Worm (Caenorhabditis elegans) whole organism, L4 larva: ENCODE data around the gene C56C10.7.

ENCODE experiments used
- D1046.2 ChIP-seq: fragments of 200-800 bp; sonication (Bioruptor generic); IDR thresholded peaks from 2 replicates; pipeline ENCODE4 v1.3.6; 2022; ENCODE audit warnings: missing genetic modification characterization, missing compliant biosample characterization
- F26F4.8 ChIP-seq: fragments of 200-800 bp; sonication (Bioruptor generic); conservative IDR thresholded peaks from 2 replicates; pipeline ENCODE4 v1.3.6; 2022; ENCODE audit warnings: missing genetic modification characterization, missing compliant biosample characterization
- R02D3.7 ChIP-seq: fragments of 150-350 bp; sonication (generic microtip); optimal IDR thresholded peaks from 3 replicates; lab custom pipeline; 2014; ENCODE audit warnings: missing biosample characterization, missing genetic modification characterization
- T20F7.1 ChIP-seq: fragments of 200-800 bp; sonication (Bioruptor generic); optimal IDR thresholded peaks from 2 replicates; lab custom pipeline; 2018; ENCODE audit warnings: mild to moderate bottlenecking, missing genetic modification characterization, missing compliant biosample characterization
- Y105C5A.15 ChIP-seq: fragments of 200-800 bp; sonication (Bioruptor generic); IDR thresholded peaks from 2 replicates; pipeline ENCODE4 v1.3.6; 2022; ENCODE audit warnings: missing genetic modification characterization, missing compliant biosample characterization
- Y48G9A.11 ChIP-seq: fragments of 200-800 bp; sonication (Bioruptor generic); IDR thresholded peaks from 2 replicates; pipeline ENCODE4 v1.3.6; 2022; ENCODE audit warnings: missing genetic modification reagents, missing genetic modification characterization, missing compliant biosample characterization
- Y75B8A.6 ChIP-seq: fragments of 200-800 bp; sonication (Bioruptor generic); IDR thresholded peaks from 2 replicates; pipeline ENCODE4 v1.3.6; 2022; ENCODE audit warnings: missing genetic modification reagents, missing genetic modification characterization, missing compliant biosample characterization
- ama-1 ChIP-seq: fragments of 150-350 bp; optimal IDR thresholded peaks from 2 replicates; lab custom pipeline; 2014; ENCODE audit warnings: inconsistent platforms, mixed read lengths
- ceh-44 ChIP-seq: fragments of 200-800 bp; sonication (Bioruptor generic); IDR thresholded peaks from 2 replicates; pipeline ENCODE4 v1.3.6; 2022; ENCODE audit warnings: missing genetic modification reagents, missing genetic modification characterization, missing compliant biosample characterization
- daf-12 ChIP-seq: fragments of 150-350 bp; optimal IDR thresholded peaks from 2 replicates; lab custom pipeline; 2014; ENCODE audit warnings: missing biosample characterization, missing genetic modification reagents, missing genetic modification characterization
- daf-16 ChIP-seq, 3 experiments: sonication (generic microtip); optimal IDR thresholded peaks; 2 replicates each; lab custom pipeline; 2016 to 2017; ENCODE audit warnings: missing genetic modification characterization in 3 of 3, missing genetic modification reagents in 3 of 3, mild to moderate bottlenecking in 2 of 3, missing compliant biosample characterization in 2 of 3, missing biosample characterization in 1 of 3, moderate library complexity in 1 of 3
- daf-8 ChIP-seq: fragments of 200-800 bp; sonication (Bioruptor generic); IDR thresholded peaks from 2 replicates; pipeline ENCODE4 v1.3.6; 2022; ENCODE audit warnings: missing genetic modification characterization, missing compliant biosample characterization
- dmd-6 ChIP-seq: fragments of 200-800 bp; sonication (Bioruptor generic); IDR thresholded peaks from 2 replicates; pipeline ENCODE4 v1.3.6; 2022; ENCODE audit warnings: missing genetic modification reagents, missing genetic modification characterization, missing compliant biosample characterization
- duxl-1 ChIP-seq: sonication (generic microtip); optimal IDR thresholded peaks from 2 replicates; lab custom pipeline; 2016; ENCODE audit warnings: mild to moderate bottlenecking, missing genetic modification characterization, moderate library complexity, missing compliant biosample characterization; ENCODE audit not compliant: poor library complexity
- dve-1 ChIP-seq: sonication (generic microtip); optimal IDR thresholded peaks from 2 replicates; lab custom pipeline; 2017; ENCODE audit warnings: antibody characterized with exemption, mild to moderate bottlenecking, missing genetic modification characterization, missing compliant biosample characterization; ENCODE audit not compliant: insufficient read depth
- egl-27 ChIP-seq: sonication (generic microtip); optimal IDR thresholded peaks from 3 replicates; lab custom pipeline; 2017; ENCODE audit warnings: missing biosample characterization, missing genetic modification reagents, missing genetic modification characterization
- fos-1 ChIP-seq: fragments of 150-350 bp; optimal IDR thresholded peaks from 2 replicates; lab custom pipeline; 2014; ENCODE audit warnings: missing biosample characterization, missing genetic modification characterization
- hif-1 ChIP-seq, 2 experiments: sonication (generic microtip); optimal IDR thresholded peaks; 2 replicates each; lab custom pipeline; 2016 to 2017; ENCODE audit warnings: missing compliant biosample characterization in 2 of 2, missing genetic modification characterization in 2 of 2, missing genetic modification reagents in 2 of 2, missing genotype in 2 of 2, mild to moderate bottlenecking in 1 of 2
- hmg-1.1 ChIP-seq: fragments of 200-800 bp; sonication (Bioruptor generic); IDR thresholded peaks from 2 replicates; pipeline ENCODE4 v1.3.6; 2022; ENCODE audit warnings: missing genetic modification reagents, missing genetic modification characterization, missing compliant biosample characterization
- lim-7 ChIP-seq: fragments of 200-800 bp; sonication (Bioruptor generic); IDR thresholded peaks from 2 replicates; pipeline ENCODE4 v1.3.6; 2022; ENCODE audit warnings: missing genetic modification characterization, missing compliant biosample characterization
- lin-15B ChIP-seq: fragments of 150-350 bp; sonication (generic microtip); optimal IDR thresholded peaks from 3 replicates; lab custom pipeline; 2014; ENCODE audit warnings: missing biosample characterization, missing genetic modification characterization
- lin-29 ChIP-seq: fragments of 200-800 bp; sonication (Bioruptor generic); IDR thresholded peaks from 2 replicates; pipeline ENCODE4 v1.3.6; 2022; ENCODE audit warnings: missing genetic modification reagents, missing genetic modification characterization, missing compliant biosample characterization
- lin-39 ChIP-seq: fragments of 150-350 bp; optimal IDR thresholded peaks from 2 replicates; lab custom pipeline; 2014; ENCODE audit warnings: missing biosample characterization, missing genetic modification reagents, missing genetic modification characterization
- mep-1 ChIP-seq: fragments of 150-350 bp; sonication (generic microtip); optimal IDR thresholded peaks from 3 replicates; lab custom pipeline; 2014; ENCODE audit warnings: missing biosample characterization, missing genetic modification characterization
- mes-2 ChIP-seq: sonication (generic microtip); optimal IDR thresholded peaks from 2 replicates; lab custom pipeline; 2016; ENCODE audit warnings: missing genotype, mild to moderate bottlenecking, missing genetic modification characterization, missing compliant biosample characterization; ENCODE audit not compliant: poor library complexity, severe bottlenecking
- mxl-3 ChIP-seq: fragments of 200-800 bp; sonication (Bioruptor generic); optimal IDR thresholded peaks from 2 replicates; lab custom pipeline; 2018; ENCODE audit warnings: mild to moderate bottlenecking, missing genetic modification characterization, missing compliant biosample characterization
- nhr-10 ChIP-seq: fragments of 150-350 bp; optimal IDR thresholded peaks from 2 replicates; lab custom pipeline; 2014; ENCODE audit warnings: missing biosample characterization, missing genetic modification characterization
- nhr-111 ChIP-seq: fragments of 200-800 bp; sonication (Bioruptor generic); optimal IDR thresholded peaks from 2 replicates; lab custom pipeline; 2018; ENCODE audit warnings: mild to moderate bottlenecking, missing genetic modification characterization, missing compliant biosample characterization
- nhr-41 ChIP-seq: fragments of 200-800 bp; sonication (Bioruptor generic); IDR thresholded peaks from 2 replicates; pipeline ENCODE4 v1.3.6; 2022; ENCODE audit warnings: missing genetic modification reagents, missing genetic modification characterization, missing compliant biosample characterization
- nhr-48 ChIP-seq: sonication (generic microtip); optimal IDR thresholded peaks from 2 replicates; lab custom pipeline; 2016; ENCODE audit warnings: mild to moderate bottlenecking, missing genetic modification characterization, missing compliant biosample characterization
- rbr-2 ChIP-seq: sonication (generic microtip); optimal IDR thresholded peaks from 2 replicates; lab custom pipeline; 2016; ENCODE audit warnings: missing genotype, missing genetic modification characterization, missing compliant biosample characterization
- saeg-2 ChIP-seq: fragments of 200-800 bp; sonication (Bioruptor generic); IDR thresholded peaks from 2 replicates; pipeline ENCODE4 v1.3.6; 2022; ENCODE audit warnings: missing genetic modification reagents, missing genetic modification characterization, missing compliant biosample characterization
- sdz-12 ChIP-seq: fragments of 200-800 bp; sonication (Bioruptor generic); optimal IDR thresholded peaks from 2 replicates; lab custom pipeline; 2018; ENCODE audit warnings: mild to moderate bottlenecking, missing genetic modification characterization, missing compliant biosample characterization
- tag-97 ChIP-seq: fragments of 200-800 bp; sonication (Bioruptor generic); IDR thresholded peaks from 2 replicates; pipeline ENCODE4 v1.3.6; 2022; ENCODE audit warnings: missing genetic modification characterization, missing compliant biosample characterization
- unc-130 ChIP-seq: sonication (generic microtip); optimal IDR thresholded peaks from 2 replicates; lab custom pipeline; 2016; ENCODE audit warnings: missing genetic modification reagents, missing genetic modification characterization, missing compliant biosample characterization
- unc-62 ChIP-seq, 3 experiments: fragments of 150-350 bp in 1 of 3; sonication (generic microtip); optimal IDR thresholded peaks in 2 of 3; peaks in 1 of 3; 1 replicate in 1 of 3; 2 replicates in 2 of 3; lab custom pipeline; 2014 to 2017; ENCODE audit warnings: missing biosample characterization in 3 of 3, missing genetic modification characterization in 3 of 3, missing genetic modification reagents in 3 of 3, missing genotype in 1 of 3
- zfp-2 ChIP-seq: sonication (generic microtip); optimal IDR thresholded peaks from 2 replicates; lab custom pipeline; 2016; ENCODE audit warnings: mild to moderate bottlenecking, missing genetic modification characterization, missing compliant biosample characterization
- zfp-3 ChIP-seq: fragments of 200-800 bp; sonication (Bioruptor generic); conservative IDR thresholded peaks from 2 replicates; pipeline ENCODE4 v1.3.6; 2022; ENCODE audit warnings: missing genetic modification reagents, missing genetic modification characterization, missing compliant biosample characterization
- ztf-7 ChIP-seq: fragments of 150-350 bp; optimal IDR thresholded peaks from 2 replicates; lab custom pipeline; 2014; ENCODE audit warnings: missing biosample characterization, missing genetic modification characterization

The C56C10.7 gene

DNA sequence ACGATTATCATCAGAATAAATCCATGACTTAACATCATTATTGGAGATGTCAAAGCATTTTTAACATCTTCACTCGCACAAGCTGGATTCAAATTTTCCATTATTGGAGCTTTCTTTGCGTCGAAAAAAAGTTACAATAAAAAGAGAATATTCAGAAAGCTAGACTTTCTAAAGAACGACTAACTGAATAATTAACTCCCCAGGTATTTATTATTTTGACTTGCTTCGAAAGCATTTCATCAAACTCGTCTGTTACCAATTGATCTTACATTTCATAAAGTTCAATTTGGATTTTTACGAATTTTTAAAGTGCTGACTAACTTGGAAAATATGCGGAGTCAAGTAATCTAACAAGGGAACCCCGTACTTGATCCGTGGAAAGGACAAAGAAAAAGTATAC lies 11.7 kb downstream of the C56C10.7 start, which contains the start of gene sra-29:
Gene sra-29 (minus strand): TSS at position 101 of the 400 bp plus-strand sequence.
- TF ChIP-seq daf-16 (GFP tag; optimal IDR thresholded peaks at IDR 0.05; lab: Kevin White, UChicago), result no peak
- TF ChIP-seq daf-16 (tag; optimal IDR thresholded peaks at IDR 0.05; lab: Kevin White, UChicago), result no peak
- TF ChIP-seq ztf-7, result no peak
- no peak for TF ChIP-seq Y48G9A.11 (GFP tag; lab: Robert Waterston, UW)
- TF ChIP-seq lim-7 (GFP tag; lab: Robert Waterston, UW), result no peak
- no peak for TF ChIP-seq ama-1 (lab: Kevin White, UChicago)
- TF ChIP-seq T20F7.1 (GFP tag; lab: Kevin White, UChicago), result no peak
- no peak for TF ChIP-seq duxl-1 (tag; lab: Kevin White, UChicago)
- no peak for TF ChIP-seq Y105C5A.15 (GFP tag; lab: Robert Waterston, UW)
- TF ChIP-seq mep-1 (tag; lab: Kevin White, UChicago), result no peak
- TF ChIP-seq, all 104 proteins: peak for 0

DNA sequence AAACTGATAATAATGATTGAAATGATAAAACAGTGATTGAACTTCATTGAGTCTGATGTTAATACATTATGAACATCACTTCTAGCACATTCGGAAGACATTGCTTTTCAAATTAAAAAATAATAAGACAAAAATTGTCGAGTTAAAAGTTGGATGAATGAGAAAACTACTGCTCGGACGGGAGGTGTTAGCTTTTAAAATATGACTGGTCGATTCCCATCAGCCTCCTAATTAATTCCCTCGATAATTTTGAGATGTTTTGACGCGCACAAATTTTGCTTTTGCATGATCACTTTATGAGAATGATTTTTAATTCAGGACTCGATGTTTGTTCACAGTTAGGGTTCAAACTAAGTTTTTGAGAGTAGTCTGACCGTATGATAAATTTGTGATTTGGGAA lies 13.7 kb downstream of the C56C10.7 start, which contains the start of gene sra-28:
Gene sra-28 (minus strand): TSS at position 101 of the 400 bp plus-strand sequence.
- TF ChIP-seq daf-8 (GFP tag; lab: Robert Waterston, UW) (no peak), dve-1 (tag; lab: Kevin White, UChicago) (no peak), tag-97 (GFP tag; lab: Robert Waterston, UW) (no peak), R02D3.7 (tag; lab: Kevin White, UChicago) (no peak), mxl-3 (GFP tag; lab: Kevin White, UChicago) (no peak), ceh-44 (no peak), lin-29 (no peak), mep-1 (tag; lab: Kevin White, UChicago) (no peak), egl-27 (tag; lab: Kevin White, UChicago) (no peak), nhr-48 (tag; lab: Kevin White, UChicago) (no peak), daf-12 (no peak), sdz-12 (GFP tag; lab: Kevin White, UChicago) (no peak), lin-15B (tag; lab: Kevin White, UChicago) (no peak), nhr-111 (GFP tag; lab: Kevin White, UChicago) (no peak), hif-1 (tag; optimal IDR thresholded peaks at IDR 0.05; lab: Kevin White, UChicago) (no peak), Y48G9A.11 (GFP tag; lab: Robert Waterston, UW) (no peak)

DNA sequence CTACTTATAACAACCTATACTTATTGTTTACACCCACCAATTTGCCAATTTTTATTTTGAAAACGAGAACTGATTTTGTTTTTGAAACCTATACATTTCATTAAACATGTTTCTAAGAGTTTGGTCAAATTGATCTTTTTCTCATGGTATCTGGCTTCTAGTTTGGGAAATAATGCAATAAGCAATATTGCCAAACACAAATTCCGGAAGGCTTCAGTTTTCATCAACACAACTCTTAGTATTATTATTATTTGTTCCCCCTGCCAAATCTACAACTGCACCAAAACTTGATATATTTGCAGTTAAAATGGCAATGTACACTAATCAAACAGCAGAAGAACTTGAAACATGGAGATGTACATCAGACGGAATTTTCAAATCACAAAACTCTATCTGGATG lies 18.7 kb downstream of the C56C10.7 start, which contains the start of gene sra-27:
Gene sra-27 (plus strand): TSS at position 301 of the 400 bp plus-strand sequence.
- no peak for TF ChIP-seq egl-27 (tag; lab: Kevin White, UChicago)
- TF ChIP-seq zfp-2, result no peak
- TF ChIP-seq daf-16 (GFP tag; optimal IDR thresholded peaks at IDR 0.05; lab: Kevin White, UChicago), result no peak
- TF ChIP-seq daf-16 (tag; optimal IDR thresholded peaks at IDR 0.05; lab: Kevin White, UChicago), result no peak
- TF ChIP-seq lin-29, result no peak
- no peak for TF ChIP-seq fos-1 (tag; lab: Kevin White, UChicago)
- no peak for TF ChIP-seq nhr-41 (GFP tag; lab: Robert Waterston, UW)
- TF ChIP-seq F26F4.8 (GFP tag; lab: Robert Waterston, UW), result no peak
- no peak for TF ChIP-seq D1046.2 (GFP tag; lab: Robert Waterston, UW)
- no peak for TF ChIP-seq ceh-44

DNA sequence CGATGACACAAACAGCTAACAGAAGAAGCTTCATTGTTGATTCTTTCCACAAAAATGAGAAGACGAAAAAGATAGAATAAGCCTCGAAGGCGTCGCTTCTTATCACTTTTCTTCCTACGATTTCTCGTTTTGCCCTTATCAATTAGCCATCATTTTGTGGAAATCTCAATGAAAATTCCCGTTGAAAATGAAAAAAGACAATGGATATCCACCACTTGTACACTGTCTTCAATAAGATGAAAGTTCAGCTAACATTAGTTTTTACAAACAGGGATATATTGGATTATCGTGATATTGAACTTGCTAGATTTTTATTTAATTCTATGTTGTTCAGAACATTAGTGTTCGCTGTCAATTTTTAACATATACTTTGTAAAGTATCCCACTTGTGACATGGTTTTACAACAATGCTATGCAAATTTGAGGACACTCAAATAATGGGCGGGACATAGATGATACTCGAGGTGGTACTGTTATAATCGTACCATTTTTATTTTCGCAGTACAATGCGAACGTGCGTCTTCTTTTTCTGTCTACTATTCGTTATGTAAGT lies 20.7 kb downstream of the C56C10.7 start, which contains the start of the genes F18C5.5 and F18C5.9:
Gene F18C5.5 (minus strand): TSS at position 101 of the 553 bp plus-strand sequence.
Gene F18C5.9 (plus strand): TSS at position 503 of the 553 bp plus-strand sequence.
- TF ChIP-seq Y75B8A.6 (GFP tag; lab: Robert Waterston, UW) (no peak), dmd-6 (GFP tag; lab: Robert Waterston, UW) (no peak), nhr-10 (no peak), hmg-1.1 (GFP tag; lab: Robert Waterston, UW) (no peak), mxl-3 (GFP tag; lab: Kevin White, UChicago) (no peak), rbr-2 (no peak), ceh-44 (no peak), lim-7 (GFP tag; lab: Robert Waterston, UW) (no peak), duxl-1 (tag; lab: Kevin White, UChicago) (no peak), mes-2 (tag; lab: Kevin White, UChicago) (no peak), saeg-2 (GFP tag; lab: Robert Waterston, UW) (no peak), R02D3.7 (tag; lab: Kevin White, UChicago) (no peak), lin-39 (tag; lab: Kevin White, UChicago) (no peak), unc-62 (GFP tag; optimal IDR thresholded peaks at IDR 0.05 in 1 of 2; lab: Kevin White, UChicago) (no peak), unc-62 (tag; optimal IDR thresholded peaks at IDR 0.05; lab: Kevin White, UChicago) (no peak), zfp-3 (GFP tag; lab: Robert Waterston, UW) (no peak), unc-130 (GFP tag; lab: Kevin White, UChicago) (no peak), dve-1 (tag; lab: Kevin White, UChicago) (no peak)
